Worm (Caenorhabditis elegans) whole organism, midembryonic: ENCODE measurements around the gene F16H6.9.

Source experiments
- T22C8.4 ChIP-seq: fragments of 200-800 bp; sonication (Bioruptor generic); IDR thresholded peaks from 2 replicates; pipeline ENCODE4 v1.3.6; 2022; ENCODE audit warnings: missing genetic modification characterization, missing compliant biosample characterization
- cog-1 ChIP-seq: sonication (generic microtip); optimal IDR thresholded peaks from 2 replicates; lab custom pipeline; 2016; ENCODE audit warnings: missing genetic modification characterization, missing compliant biosample characterization
- flt-1 ChIP-seq: fragments of 200-800 bp; sonication (Bioruptor generic); IDR thresholded peaks from 2 replicates; pipeline ENCODE4 v1.3.6; 2022; ENCODE audit warnings: missing genetic modification characterization, missing compliant biosample characterization
- klf-2 ChIP-seq: fragments of 200-800 bp; sonication (Bioruptor generic); conservative IDR thresholded peaks from 2 replicates; pipeline ENCODE4 v1.3.6; 2022; ENCODE audit warnings: missing genetic modification reagents, missing genetic modification characterization, missing compliant biosample characterization
- med-1 ChIP-seq: sonication (generic microtip); optimal IDR thresholded peaks from 2 replicates; lab custom pipeline; 2017; ENCODE audit warnings: missing genetic modification characterization, mild to moderate bottlenecking, missing compliant biosample characterization, antibody characterized with exemption, missing genetic modification reagents; ENCODE audit not compliant: insufficient read depth
- ref-1 ChIP-seq: fragments of 200-800 bp; sonication (Bioruptor generic); conservative IDR thresholded peaks from 2 replicates; pipeline ENCODE4 v1.3.6; 2022; ENCODE audit warnings: missing genetic modification reagents, missing genetic modification characterization, missing compliant biosample characterization
- tab-1 ChIP-seq: fragments of 200-800 bp; sonication (Bioruptor generic); IDR thresholded peaks from 2 replicates; pipeline ENCODE4 v1.3.6; 2022; ENCODE audit warnings: missing genetic modification characterization, missing compliant biosample characterization
- ztf-23 ChIP-seq: fragments of 200-800 bp; sonication (Bioruptor generic); IDR thresholded peaks from 2 replicates; pipeline ENCODE4 v1.3.6; 2022; ENCODE audit warnings: missing genetic modification reagents, missing genetic modification characterization, missing compliant biosample characterization
- ztf-29 ChIP-seq: fragments of 200-800 bp; sonication (Bioruptor generic); IDR thresholded peaks from 2 replicates; pipeline ENCODE4 v1.3.6; 2022; ENCODE audit warnings: missing genetic modification reagents, missing genetic modification characterization, missing compliant biosample characterization

The F16H6.9 gene

DNA sequence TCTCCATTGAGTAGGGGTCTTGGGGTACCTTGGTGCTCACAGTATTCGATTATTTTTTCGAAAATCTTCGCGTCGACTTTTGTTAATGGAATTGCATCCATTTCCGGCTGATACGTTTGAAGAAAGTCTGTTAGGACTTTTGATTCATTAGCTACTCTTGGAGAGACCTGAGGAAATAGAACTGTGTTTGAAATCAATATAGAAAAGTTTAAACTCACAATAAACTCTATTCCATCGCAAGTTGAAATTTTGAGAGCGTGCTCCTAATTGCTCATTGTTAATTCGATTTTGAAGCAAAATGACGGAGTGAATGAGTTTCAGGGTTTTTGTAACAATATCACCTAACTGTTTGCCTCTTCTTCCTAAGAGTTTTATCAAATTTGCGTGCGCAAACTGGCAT, 53.0 kb downstream of the F16H6.9 start, which contains the start of gene skr-6:
Gene skr-6 (minus strand): TSS at position 101 of the 400 bp plus-strand sequence.
- TF ChIP-seq cog-1 (tag; lab: Kevin White, UChicago) (no peak), ztf-23 (GFP tag; lab: Robert Waterston, UW) (no peak), tab-1 (no peak), klf-2 (no peak), T22C8.4 (GFP tag; lab: Robert Waterston, UW) (no peak), flt-1 (GFP tag; lab: Robert Waterston, UW) (no peak), ref-1 (GFP tag; lab: Robert Waterston, UW) (no peak), med-1 (GFP tag; lab: Kevin White, UChicago) (no peak), ztf-29 (GFP tag; lab: Robert Waterston, UW) (no peak)

DNA sequence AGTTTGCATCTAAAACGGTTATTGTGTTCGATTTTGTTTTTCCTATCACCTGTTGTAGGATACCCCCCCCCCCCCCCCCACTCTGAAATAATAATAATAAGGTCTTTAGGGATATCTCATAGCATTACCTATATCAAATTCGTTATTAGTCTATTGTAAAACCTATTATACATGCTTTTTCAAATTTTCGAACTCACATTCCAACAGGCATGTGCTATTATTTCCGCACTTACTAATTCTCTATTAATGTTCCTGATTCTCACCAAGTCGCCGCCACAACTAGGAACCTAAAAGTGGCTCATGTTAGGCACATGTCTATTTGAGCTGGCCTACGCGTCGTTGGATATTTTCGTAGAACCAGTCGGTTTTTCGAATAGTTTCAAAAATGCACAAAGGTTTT, 53.5 kb downstream of the F16H6.9 start, which contains the start of gene Y37H2C.4:
Gene Y37H2C.4 (plus strand): TSS at position 301 of the 400 bp plus-strand sequence.
- TF ChIP-seq cog-1 (tag; lab: Kevin White, UChicago): no peak
- no peak for TF ChIP-seq med-1 (GFP tag; lab: Kevin White, UChicago)
- TF ChIP-seq flt-1 (GFP tag; lab: Robert Waterston, UW): no peak
- TF ChIP-seq ref-1 (GFP tag; lab: Robert Waterston, UW): no peak
- no peak for TF ChIP-seq ztf-29 (GFP tag; lab: Robert Waterston, UW)
- no peak for TF ChIP-seq klf-2
- TF ChIP-seq T22C8.4 (GFP tag; lab: Robert Waterston, UW): no peak
- no peak for TF ChIP-seq tab-1
- TF ChIP-seq ztf-23 (GFP tag; lab: Robert Waterston, UW): no peak
